Fruit fly (Drosophila melanogaster) whole organism, embryonic: ENCODE results near the gene CG45486.

Source experiments
- B-H2 ChIP-seq: fragments of 200-800 bp; sonication (Bioruptor generic); optimal IDR thresholded peaks from 2 replicates; lab custom pipeline; 2018; ENCODE audit warnings: missing biosample characterization, mild to moderate bottlenecking, missing genetic modification characterization
- Bdp1 ChIP-seq: fragments of 200-800 bp; sonication (Bioruptor generic); optimal IDR thresholded peaks from 3 replicates; lab custom pipeline; 2016; ENCODE audit warnings: missing biosample characterization, missing genetic modification characterization
- BtbVII ChIP-seq: fragments of 200-800 bp; sonication (Bioruptor generic); optimal IDR thresholded peaks from 3 replicates; lab custom pipeline; 2017; ENCODE audit warnings: missing biosample characterization, mild to moderate bottlenecking, missing genetic modification characterization
- CG10565 ChIP-seq: fragments of 200-800 bp; sonication (Bioruptor generic); optimal IDR thresholded peaks from 3 replicates; lab custom pipeline; 2016; ENCODE audit warnings: missing biosample characterization, mild to moderate bottlenecking, missing genetic modification characterization
- CG10959 ChIP-seq: fragments of 200-800 bp; sonication (Bioruptor generic); IDR thresholded peaks from 2 replicates; pipeline ENCODE4 v1.3.6; 2022; ENCODE audit warnings: missing biosample characterization, missing genetic modification characterization
- CG11723 ChIP-seq: fragments of 200-800 bp; sonication (Bioruptor generic); optimal IDR thresholded peaks from 2 replicates; lab custom pipeline; 2017; ENCODE audit warnings: missing biosample characterization, mild to moderate bottlenecking, missing genetic modification characterization
- CG13296 ChIP-seq: fragments of 200-800 bp; sonication (Bioruptor generic); optimal IDR thresholded peaks from 3 replicates; lab custom pipeline; 2018; ENCODE audit warnings: missing biosample characterization, mild to moderate bottlenecking, missing genetic modification characterization
- CG14860 ChIP-seq: fragments of 200-800 bp; sonication (Bioruptor generic); IDR thresholded peaks from 3 replicates; pipeline ENCODE4 v1.3.6; 2022; ENCODE audit warnings: missing biosample characterization, missing genetic modification characterization; ENCODE audit not compliant: partially characterized antibody
- CG15696 ChIP-seq: fragments of 200-800 bp; sonication (Bioruptor generic); optimal IDR thresholded peaks from 2 replicates; lab custom pipeline; 2019; ENCODE audit warnings: missing biosample characterization, mild to moderate bottlenecking, missing genetic modification characterization, moderate library complexity
- CG16813 ChIP-seq: fragments of 200-800 bp; sonication (Bioruptor generic); IDR thresholded peaks from 3 replicates; pipeline ENCODE4 v1.3.6; 2022; ENCODE audit warnings: missing biosample characterization, missing genetic modification characterization; ENCODE audit not compliant: partially characterized antibody
- CG17361 ChIP-seq: fragments of 200-800 bp; sonication (Bioruptor generic); IDR thresholded peaks from 3 replicates; pipeline ENCODE4 v1.3.6; 2022; ENCODE audit warnings: missing biosample characterization, missing genetic modification characterization
- CG17612 ChIP-seq: fragments of 200-800 bp; sonication (Bioruptor generic); IDR thresholded peaks from 2 replicates; pipeline ENCODE4 v1.3.6; 2022; ENCODE audit warnings: missing biosample characterization, missing genetic modification characterization
- CG18011 ChIP-seq: fragments of 200-800 bp; sonication (Bioruptor generic); optimal IDR thresholded peaks from 2 replicates; lab custom pipeline; 2017; ENCODE audit warnings: missing biosample characterization, missing genetic modification characterization, mild to moderate bottlenecking, moderate library complexity, missing genotype
- CG18764 ChIP-seq: fragments of 200-800 bp; sonication (Bioruptor generic); optimal IDR thresholded peaks from 3 replicates; lab custom pipeline; 2016; ENCODE audit warnings: missing biosample characterization, missing genetic modification characterization
- CG2116 ChIP-seq: fragments of 200-800 bp; sonication (Bioruptor generic); optimal IDR thresholded peaks from 3 replicates; lab custom pipeline; 2018; ENCODE audit warnings: missing biosample characterization, mild to moderate bottlenecking, missing genetic modification characterization
- CG2120 ChIP-seq: fragments of 200-800 bp; sonication (Bioruptor generic); optimal IDR thresholded peaks from 3 replicates; lab custom pipeline; 2016; ENCODE audit warnings: missing biosample characterization, missing genetic modification characterization
- CG2129 ChIP-seq: fragments of 200-800 bp; sonication (Bioruptor generic); IDR thresholded peaks from 2 replicates; pipeline ENCODE4 v1.3.6; 2022; ENCODE audit warnings: missing biosample characterization, missing genetic modification characterization; ENCODE audit not compliant: partially characterized antibody
- CG3281 ChIP-seq: fragments of 200-800 bp; sonication (Bioruptor generic); optimal IDR thresholded peaks from 3 replicates; lab custom pipeline; 2017; ENCODE audit warnings: missing biosample characterization, mild to moderate bottlenecking, missing genetic modification characterization
- CG3995 ChIP-seq: fragments of 200-800 bp; sonication (Bioruptor generic); optimal IDR thresholded peaks from 3 replicates; lab custom pipeline; 2016; ENCODE audit warnings: missing biosample characterization, missing genetic modification characterization
- CG6791 ChIP-seq: fragments of 200-800 bp; sonication (Bioruptor generic); IDR thresholded peaks from 3 replicates; pipeline ENCODE4 v1.3.6; 2022; ENCODE audit warnings: missing biosample characterization, missing genetic modification characterization; ENCODE audit not compliant: partially characterized antibody
- CG7963 ChIP-seq: fragments of 200-800 bp; sonication (Bioruptor generic); IDR thresholded peaks from 3 replicates; pipeline ENCODE4 v1.3.6; 2022; ENCODE audit warnings: missing biosample characterization, missing genetic modification characterization; ENCODE audit not compliant: partially characterized antibody
- CG7987 ChIP-seq: fragments of 200-800 bp; sonication (Bioruptor generic); optimal IDR thresholded peaks from 2 replicates; lab custom pipeline; 2018; ENCODE audit warnings: missing biosample characterization, mild to moderate bottlenecking, missing genetic modification characterization, moderate library complexity
- CG8765 ChIP-seq: fragments of 200-800 bp; sonication (Bioruptor generic); IDR thresholded peaks from 2 replicates; pipeline ENCODE4 v1.3.6; 2022; ENCODE audit warnings: missing biosample characterization, missing genetic modification characterization
- Chrac-16 ChIP-seq: fragments of 200-800 bp; sonication (Bioruptor generic); optimal IDR thresholded peaks from 3 replicates; lab custom pipeline; 2016; ENCODE audit warnings: missing biosample characterization, missing genetic modification characterization
- CkIIα-i1 ChIP-seq: fragments of 200-800 bp; sonication (Bioruptor generic); IDR thresholded peaks from 2 replicates; pipeline ENCODE4 v1.3.6; 2022; ENCODE audit warnings: missing biosample characterization, missing genetic modification characterization
- CoRest ChIP-seq: fragments of 200-800 bp; sonication (Bioruptor generic); optimal IDR thresholded peaks from 3 replicates; lab custom pipeline; 2018; ENCODE audit warnings: missing biosample characterization, mild to moderate bottlenecking, missing genetic modification characterization, moderate library complexity
- D19A ChIP-seq: fragments of 200-800 bp; optimal IDR thresholded peaks from 3 replicates; lab custom pipeline; 2019; ENCODE audit warnings: missing biosample characterization, mild to moderate bottlenecking, missing genetic modification characterization, moderate library complexity
- Dref ChIP-seq: fragments of 200-800 bp; sonication (Bioruptor generic); IDR thresholded peaks from 2 replicates; pipeline ENCODE4 v1.3.6; 2022; ENCODE audit warnings: missing biosample characterization, missing genetic modification characterization
- ERR ChIP-seq: fragments of 200-800 bp; sonication (Bioruptor generic); optimal IDR thresholded peaks from 2 replicates; lab custom pipeline; 2016; ENCODE audit warnings: missing biosample characterization, missing genetic modification characterization
- GATAe ChIP-seq: fragments of 200-800 bp; sonication (Bioruptor generic); conservative IDR thresholded peaks from 2 replicates; pipeline ENCODE4 v1.3.6; 2022; ENCODE audit warnings: missing biosample characterization, missing genetic modification characterization
- HmgZ ChIP-seq: fragments of 200-800 bp; sonication (Bioruptor generic); optimal IDR thresholded peaks from 2 replicates; lab custom pipeline; 2018; ENCODE audit warnings: missing biosample characterization, mild to moderate bottlenecking, missing genetic modification characterization
- NFAT ChIP-seq: fragments of 200-800 bp; sonication (Bioruptor generic); IDR thresholded peaks from 2 replicates; pipeline ENCODE4 v1.3.6; 2022; ENCODE audit warnings: missing biosample characterization, missing genetic modification characterization
- Rx ChIP-seq: fragments of 200-800 bp; sonication (Bioruptor generic); IDR thresholded peaks from 2 replicates; pipeline ENCODE4 v1.3.6; 2022; ENCODE audit warnings: missing biosample characterization, missing genetic modification characterization
- Six4 ChIP-seq: fragments of 200-800 bp; sonication (Bioruptor generic); optimal IDR thresholded peaks from 2 replicates; lab custom pipeline; 2016; ENCODE audit warnings: missing biosample characterization, missing genetic modification characterization
- Stat92E ChIP-seq, 3 experiments: fragments of >200 bp in 2 of 3; fragments of 200-800 bp in 1 of 3; sonication (Bioruptor generic) in 1 of 3; optimal IDR thresholded peaks; 2 replicates each; lab custom pipeline; 2017 to 2019; ENCODE audit warnings: missing biosample characterization in 3 of 3, missing genetic modification characterization in 3 of 3, mild to moderate bottlenecking in 1 of 3, moderate library complexity in 1 of 3
- amos ChIP-seq: fragments of 200-800 bp; sonication (Bioruptor generic); IDR thresholded peaks from 2 replicates; pipeline ENCODE4 v1.3.6; 2022; ENCODE audit warnings: missing biosample characterization, missing genetic modification characterization; ENCODE audit not compliant: partially characterized antibody
- ato ChIP-seq: fragments of 200-800 bp; sonication (Bioruptor generic); IDR thresholded peaks from 2 replicates; pipeline ENCODE4 v1.3.6; 2022; ENCODE audit warnings: missing biosample characterization, missing genetic modification characterization; ENCODE audit not compliant: partially characterized antibody
- bsh ChIP-seq, 2 experiments: fragments of 200-800 bp; sonication (Bioruptor generic); optimal IDR thresholded peaks; 2 replicates each; lab custom pipeline; 2017 to 2018; ENCODE audit warnings: mild to moderate bottlenecking in 2 of 2, missing biosample characterization in 2 of 2, missing genetic modification characterization in 2 of 2, moderate library complexity in 1 of 2
- cad ChIP-seq: fragments of >200 bp; optimal IDR thresholded peaks from 2 replicates; lab custom pipeline; 2017; ENCODE audit warnings: missing biosample characterization, missing genetic modification characterization
- en ChIP-seq: fragments of 200-800 bp; sonication (Bioruptor generic); optimal IDR thresholded peaks from 2 replicates; lab custom pipeline; 2016; ENCODE audit warnings: missing biosample characterization, missing genetic modification characterization
- kay ChIP-seq: fragments of 200-800 bp; sonication (Bioruptor generic); optimal IDR thresholded peaks from 2 replicates; lab custom pipeline; 2016; ENCODE audit warnings: missing biosample characterization, missing genetic modification characterization
- nau ChIP-seq: fragments of 200-800 bp; sonication (Bioruptor generic); optimal IDR thresholded peaks from 3 replicates; lab custom pipeline; 2017; ENCODE audit warnings: missing biosample characterization, mild to moderate bottlenecking, missing genetic modification characterization, missing genetic modification reagents
- peb ChIP-seq: fragments of 200-800 bp; sonication (Bioruptor generic); IDR thresholded peaks from 2 replicates; pipeline ENCODE4 v1.3.6; 2022; ENCODE audit warnings: missing biosample characterization, missing genetic modification characterization
- repo ChIP-seq: fragments of 200-800 bp; sonication (Bioruptor generic); optimal IDR thresholded peaks from 2 replicates; lab custom pipeline; 2016; ENCODE audit warnings: missing biosample characterization, missing genetic modification characterization
- tgo ChIP-seq: fragments of 200-800 bp; sonication (Bioruptor generic); IDR thresholded peaks from 3 replicates; pipeline ENCODE4 v1.3.6; 2022; ENCODE audit warnings: missing biosample characterization, missing genetic modification characterization
- tup ChIP-seq: fragments of 200-800 bp; sonication (Bioruptor generic); optimal IDR thresholded peaks from 2 replicates; lab custom pipeline; 2016; ENCODE audit warnings: missing biosample characterization, mild to moderate bottlenecking, missing genetic modification characterization, moderate library complexity
- zen2 ChIP-seq: fragments of 200-800 bp; sonication (Bioruptor generic); IDR thresholded peaks from 3 replicates; pipeline ENCODE4 v1.3.6; 2022; ENCODE audit warnings: missing biosample characterization, missing genetic modification characterization; ENCODE audit not compliant: partially characterized antibody
- zfh1 ChIP-seq: fragments of 200-800 bp; sonication (Bioruptor generic); IDR thresholded peaks from 3 replicates; pipeline ENCODE4 v1.3.6; 2022; ENCODE audit warnings: missing biosample characterization, missing genetic modification characterization

The CG45486 gene

dm6 chrX:19865389-19866144 lies 44.4 kb downstream of the CG45486 start, which contains the start of gene THADA (continued):
- peak; percentile 35 for TF ChIP-seq ERR (GFP tag; lab: Kevin White, UChicago)
- peak; percentile 65 for TF ChIP-seq HmgZ (tag; lab: Kevin White, UChicago)
- TF ChIP-seq CG8765 = peak; percentile 34; the same call in 1 of the 2 replicates
- peak; percentile 92; the same call in 1 of the 2 replicates for TF ChIP-seq CG2129 (GFP tag; lab: Robert Waterston, UW)
- no peak for TF ChIP-seq Rx (GFP tag; lab: Robert Waterston, UW)
- TF ChIP-seq repo = no peak
- no peak for TF ChIP-seq CG7987
- TF ChIP-seq nau (GFP tag; lab: Kevin White, UChicago) = no peak
- peak; percentile 86 for TF ChIP-seq zen2
- TF ChIP-seq NFAT = peak; percentile 51
- TF ChIP-seq zfh1 = 0 out of 3 replicates have a peak, but pooled peaks have one; percentile 19
- TF ChIP-seq GATAe = no peak
- TF ChIP-seq CG6791 (GFP tag; lab: Robert Waterston, UW) = peak; percentile 96
- peak in 1 of 2 experiments; percentile 28 for TF ChIP-seq bsh (GFP tag; optimal IDR thresholded peaks at IDR 0.05; lab: Kevin White, UChicago)
- TF ChIP-seq BtbVII = peak; percentile 11
- peak; percentile 16 for TF ChIP-seq CG3995
- no peak for TF ChIP-seq Chrac-16 (GFP tag; lab: Kevin White, UChicago)
- no peak for TF ChIP-seq Stat92E (GFP tag; optimal IDR thresholded peaks at IDR 0.05; lab: Kevin White, UChicago)
- TF ChIP-seq CG3281 (GFP tag; lab: Kevin White, UChicago) = no peak
- peak; percentile 73 for TF ChIP-seq CG2116 (GFP tag; lab: Kevin White, UChicago)
- TF ChIP-seq CG2120 (GFP tag; lab: Kevin White, UChicago) = peak; percentile 62
- peak; percentile 89 for TF ChIP-seq CG7963
- TF ChIP-seq cad (GFP tag; lab: Kevin White, UChicago) = no peak
- TF ChIP-seq CG17361 (GFP tag; lab: Robert Waterston, UW) = no peak; the same call in 2 of the 3 replicates
- no peak for TF ChIP-seq CG10959 (GFP tag; lab: Robert Waterston, UW)
- peak; percentile 2 for TF ChIP-seq Six4 (GFP tag; lab: Kevin White, UChicago)
- TF ChIP-seq amos = peak; percentile 98
- TF ChIP-seq kay (GFP tag; lab: Kevin White, UChicago) = peak; percentile 14
- peak; percentile 80 for TF ChIP-seq CG14860 (GFP tag; lab: Robert Waterston, UW)
- no peak for TF ChIP-seq CG13296 (GFP tag; lab: Kevin White, UChicago)
- no peak for TF ChIP-seq CG18764
- TF ChIP-seq CG16813 (GFP tag; lab: Robert Waterston, UW) = peak; percentile 96
- TF ChIP-seq CG18011 (GFP tag; lab: Kevin White, UChicago) = no peak
- TF ChIP-seq CG17612 = peak; percentile 13; the same call in 1 of the 2 replicates
- peak; percentile 44 for TF ChIP-seq CoRest (tag; lab: Kevin White, UChicago)
- TF ChIP-seq tup (GFP tag; lab: Kevin White, UChicago) = no peak
- TF ChIP-seq ato (GFP tag; lab: Robert Waterston, UW) = no peak; the same call in 1 of the 2 replicates
- no peak for TF ChIP-seq CG11723
- TF ChIP-seq CkIIα-i1 (GFP tag; lab: Robert Waterston, UW) = no peak
- TF ChIP-seq CG15696 (tag; lab: Kevin White, UChicago) = no peak
- TF ChIP-seq B-H2 (GFP tag; lab: Kevin White, UChicago) = no peak
- no peak for TF ChIP-seq CG10565 (GFP tag; lab: Kevin White, UChicago)
- 0 out of 2 replicates have a peak, but pooled peaks have one; percentile 36 for TF ChIP-seq peb (GFP tag; lab: Robert Waterston, UW)
- TF ChIP-seq Bdp1 (GFP tag; lab: Kevin White, UChicago) = no peak
- peak; percentile 21; the same call in 1 of the 3 replicates for TF ChIP-seq tgo (GFP tag; lab: Robert Waterston, UW)
- TF ChIP-seq D19A (tag; lab: Kevin White, UChicago) = no peak
- no peak for TF ChIP-seq en (GFP tag; lab: Kevin White, UChicago)
- peak; percentile 88 for TF ChIP-seq Dref (GFP tag; lab: Robert Waterston, UW)
